Worm (Caenorhabditis elegans): ENCODE data around the gene C23G10.1.

Gene C23G10.1

DNA sequence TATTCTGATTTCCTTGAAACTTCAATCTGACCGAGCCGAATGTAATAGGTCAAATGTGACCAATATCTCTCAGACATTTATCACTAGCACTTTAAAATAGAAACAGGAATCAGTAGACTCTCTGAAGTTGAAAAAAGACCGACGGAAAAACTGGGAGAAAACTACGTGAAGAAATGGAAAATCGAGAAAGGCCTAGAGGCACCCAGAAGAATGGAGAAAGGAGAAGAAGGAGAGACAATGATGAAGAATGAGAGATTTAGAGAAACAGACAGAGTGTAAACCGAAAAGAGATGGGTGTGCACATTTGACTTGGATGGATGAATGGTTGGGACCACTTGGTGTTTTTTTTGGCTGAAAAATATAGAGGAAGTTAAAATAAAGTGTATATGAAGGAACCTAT lies 39.0 kb upstream of the C23G10.1 start:
- TF ChIP-seq sma-9 (GFP tag; optimal IDR thresholded peaks at IDR 0.05) (peak; percentile 37), sma-9 (tag; optimal IDR thresholded peaks at IDR 0.05) (no peak), nhr-129 (tag; optimal IDR thresholded peaks at IDR 0.05) (peak; percentile 74), Y55F3AM.14 (GFP tag; optimal IDR thresholded peaks at IDR 0.05) (no peak), ceh-16 (tag; optimal IDR thresholded peaks at IDR 0.05) (no peak), egl-27 (tag; optimal IDR thresholded peaks at IDR 0.05) (no peak), sem-4 (tag; optimal IDR thresholded peaks at IDR 0.05) (no peak), fos-1 (tag; optimal IDR thresholded peaks at IDR 0.05) (peak; percentile 3), lsy-2 (tag; optimal IDR thresholded peaks at IDR 0.05) (peak in 1 of 2 experiments; percentile 60), crh-2 (tag; optimal IDR thresholded peaks at IDR 0.05) (peak; percentile 32), unc-55 (GFP tag; optimal IDR thresholded peaks at IDR 0.05) (peak; percentile 45), dmd-4 (tag; optimal IDR thresholded peaks at IDR 0.05) (no peak), C34F6.9 (tag; optimal IDR thresholded peaks at IDR 0.05) (peak; percentile 80), mab-5 (tag; optimal IDR thresholded peaks at IDR 0.05) (peak; percentile 21), nhr-25 (tag; optimal IDR thresholded peaks at IDR 0.05) (peak; percentile 13), peb-1 (tag; optimal IDR thresholded peaks at IDR 0.05) (no peak), ama-1 (optimal IDR thresholded peaks at IDR 0.05) (peak; percentile 56), ztf-1 (GFP tag; conservative IDR thresholded peaks at IDR 0.05) (no peak), mdl-1 (tag; optimal IDR thresholded peaks at IDR 0.05) (no peak), F13H6.1 (tag; optimal IDR thresholded peaks at IDR 0.05) (peak; percentile 46), lin-11 (tag; optimal IDR thresholded peaks at IDR 0.05) (no peak), ztf-11 (tag; optimal IDR thresholded peaks at IDR 0.05) (no peak)

DNA sequence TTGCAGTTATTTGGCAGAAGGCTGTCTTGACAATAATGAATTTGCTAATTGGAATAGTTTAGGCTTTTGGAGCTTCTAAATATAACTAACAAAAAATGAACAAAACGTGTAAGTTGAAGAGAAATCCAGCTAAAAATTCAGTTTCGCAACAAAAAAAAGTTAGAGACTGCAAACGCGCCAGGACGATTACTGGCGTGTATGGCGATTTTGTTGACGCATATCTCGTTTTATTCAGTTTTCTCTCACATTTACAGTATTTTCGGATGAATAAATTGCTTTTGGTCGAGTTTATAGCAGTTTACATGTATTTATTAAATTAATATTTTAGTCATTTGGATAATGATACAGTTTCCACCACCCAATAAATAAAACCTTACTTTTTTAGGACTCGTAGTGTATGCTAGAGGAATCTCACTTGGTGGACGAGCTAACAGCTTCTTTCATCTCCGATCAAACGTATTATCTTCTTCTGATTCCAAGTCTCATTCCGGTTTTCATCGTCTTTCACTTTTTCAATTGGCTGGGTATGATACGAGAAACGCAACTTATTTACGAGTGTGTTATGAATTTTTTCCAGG lies 36.0 kb upstream of the C23G10.1 start, which contains the start of the genes abcf-3 and F42A10.5:
Gene abcf-3 (plus strand): TSS at position 384 of the 578 bp plus-strand sequence.
Gene F42A10.5 (minus strand): TSS at position 458 of the 578 bp plus-strand sequence.
- peak; percentile 28 for TF ChIP-seq sem-4 (tag; optimal IDR thresholded peaks at IDR 0.05)
- peak; percentile 67 for TF ChIP-seq sma-9 (GFP tag; optimal IDR thresholded peaks at IDR 0.05)
- no peak for TF ChIP-seq sma-9 (tag; optimal IDR thresholded peaks at IDR 0.05)
- TF ChIP-seq nhr-10 (tag; optimal IDR thresholded peaks at IDR 0.05) = no peak
- TF ChIP-seq mdl-1 (tag; optimal IDR thresholded peaks at IDR 0.05) = no peak
- TF ChIP-seq alr-1 (tag; optimal IDR thresholded peaks at IDR 0.05) = no peak
- TF ChIP-seq crh-2 (tag; optimal IDR thresholded peaks at IDR 0.05) = peak; percentile 80
- TF ChIP-seq nhr-237 (tag; optimal IDR thresholded peaks at IDR 0.05) = no peak
- TF ChIP-seq nhr-129 (tag; optimal IDR thresholded peaks at IDR 0.05) = peak; percentile 70
- no peak for TF ChIP-seq nhr-11 (tag; optimal IDR thresholded peaks at IDR 0.05)
- TF ChIP-seq blmp-1 (tag; optimal IDR thresholded peaks at IDR 0.05; ENCODE audit: insufficient read depth) = no peak
- TF ChIP-seq ztf-1 (GFP tag; conservative IDR thresholded peaks at IDR 0.05) = no peak
- no peak for TF ChIP-seq lin-39 (tag; optimal IDR thresholded peaks at IDR 0.05)
- no peak for TF ChIP-seq Y55F3AM.14 (GFP tag; optimal IDR thresholded peaks at IDR 0.05)
- TF ChIP-seq peb-1 (tag; optimal IDR thresholded peaks at IDR 0.05) = no peak
- TF ChIP-seq elt-1 (tag; optimal IDR thresholded peaks at IDR 0.05) = no peak
- no peak for TF ChIP-seq zag-1 (tag; optimal IDR thresholded peaks at IDR 0.05)
- TF ChIP-seq unc-62 (GFP tag; optimal IDR thresholded peaks at IDR 0.05) = no peak
- TF ChIP-seq lin-13 (GFP tag; optimal IDR thresholded peaks at IDR 0.05) = peak; percentile 65
- TF ChIP-seq unc-39 (tag; optimal IDR thresholded peaks at IDR 0.05) = no peak
- TF ChIP-seq C34F6.9 (tag; optimal IDR thresholded peaks at IDR 0.05) = peak; percentile 90
- no peak for TF ChIP-seq ztf-11 (tag; optimal IDR thresholded peaks at IDR 0.05)
- peak; percentile 38 for TF ChIP-seq nhr-77 (tag; optimal IDR thresholded peaks at IDR 0.05)
- no peak for TF ChIP-seq aly-2 (tag; optimal IDR thresholded peaks at IDR 0.05)
- peak; percentile 46 for TF ChIP-seq nhr-6 (tag; optimal IDR thresholded peaks at IDR 0.05)
- TF ChIP-seq fos-1 (tag; optimal IDR thresholded peaks at IDR 0.05) = peak; percentile 17
- no peak for TF ChIP-seq mbf-1 (tag; optimal IDR thresholded peaks at IDR 0.05)
- no peak for TF ChIP-seq lin-11 (tag; optimal IDR thresholded peaks at IDR 0.05)
- TF ChIP-seq egl-27 (tag; optimal IDR thresholded peaks at IDR 0.05) = no peak
- peak; percentile 78 for TF ChIP-seq gmeb-1 (tag; optimal IDR thresholded peaks at IDR 0.05)
- TF ChIP-seq nhr-25 (tag; optimal IDR thresholded peaks at IDR 0.05) = no peak
- peak; percentile 50 for TF ChIP-seq F13H6.1 (tag; optimal IDR thresholded peaks at IDR 0.05)
- no peak for TF ChIP-seq skn-1 (tag; optimal IDR thresholded peaks at IDR 0.05)
- no peak for TF ChIP-seq nhr-12 (tag; optimal IDR thresholded peaks at IDR 0.05)
- TF ChIP-seq nhr-23 (tag; optimal IDR thresholded peaks at IDR 0.05) = no peak
- peak; percentile 17 for TF ChIP-seq ztf-4 (tag; optimal IDR thresholded peaks at IDR 0.05)
- no peak for TF ChIP-seq ZK546.5 (tag; optimal IDR thresholded peaks at IDR 0.05)
- TF ChIP-seq lsy-2 (tag; optimal IDR thresholded peaks at IDR 0.05) = peak; percentile 79 to 89
- TF ChIP-seq dmd-4 (tag; optimal IDR thresholded peaks at IDR 0.05) = no peak
- TF ChIP-seq elt-3 (tag; optimal IDR thresholded peaks at IDR 0.05) = no peak
- TF ChIP-seq sma-3 (GFP tag; optimal IDR thresholded peaks at IDR 0.05) = peak; percentile 42
- peak; percentile 57 for TF ChIP-seq nhr-21 (tag; optimal IDR thresholded peaks at IDR 0.05)
- peak; percentile 66 for TF ChIP-seq mab-5 (tag; optimal IDR thresholded peaks at IDR 0.05)
- no peak for TF ChIP-seq ceh-82 (tag; optimal IDR thresholded peaks at IDR 0.05)
- TF ChIP-seq R02D3.7 (tag; optimal IDR thresholded peaks at IDR 0.05) = no peak
- TF ChIP-seq ceh-16 (tag; optimal IDR thresholded peaks at IDR 0.05) = no peak
- no peak for TF ChIP-seq snpc-4 (tag; optimal IDR thresholded peaks at IDR 0.05)
- TF ChIP-seq ama-1 (optimal IDR thresholded peaks at IDR 0.05) = no peak
- TF ChIP-seq unc-55 (GFP tag; optimal IDR thresholded peaks at IDR 0.05) = no peak
